Fruit fly (Drosophila melanogaster) whole organism, embryonic: ENCODE measurements around the gene CG31549.

ENCODE experiments used
- Asciz ChIP-seq: fragments of 200-800 bp; sonication (Bioruptor generic); optimal IDR thresholded peaks from 2 replicates; lab custom pipeline; 2017; ENCODE audit warnings: missing biosample characterization, mild to moderate bottlenecking, missing genetic modification characterization, missing genetic modification reagents
- BtbVII ChIP-seq: fragments of 200-800 bp; sonication (Bioruptor generic); optimal IDR thresholded peaks from 3 replicates; lab custom pipeline; 2017; ENCODE audit warnings: missing biosample characterization, mild to moderate bottlenecking, missing genetic modification characterization
- CG10267 ChIP-seq: fragments of 200-800 bp; sonication (Bioruptor generic); optimal IDR thresholded peaks from 2 replicates; lab custom pipeline; 2018; ENCODE audit warnings: missing biosample characterization, mild to moderate bottlenecking, missing genetic modification characterization, moderate library complexity
- CG10959 ChIP-seq: fragments of 200-800 bp; sonication (Bioruptor generic); IDR thresholded peaks from 2 replicates; pipeline ENCODE4 v1.3.6; 2022; ENCODE audit warnings: missing biosample characterization, missing genetic modification characterization
- CG12071 ChIP-seq: fragments of 200-800 bp; sonication (Bioruptor generic); optimal IDR thresholded peaks from 3 replicates; lab custom pipeline; 2018; ENCODE audit warnings: missing biosample characterization, mild to moderate bottlenecking, missing genetic modification characterization
- CG13424 ChIP-seq: fragments of 200-800 bp; sonication (Bioruptor generic); optimal IDR thresholded peaks from 2 replicates; lab custom pipeline; 2019; ENCODE audit warnings: missing biosample characterization, mild to moderate bottlenecking, missing genetic modification characterization, moderate library complexity
- CG14965 ChIP-seq: fragments of 200-800 bp; sonication (Bioruptor generic); optimal IDR thresholded peaks from 2 replicates; lab custom pipeline; 2016; ENCODE audit warnings: missing biosample characterization, missing genetic modification characterization, borderline replicate concordance
- CG17359 ChIP-seq: fragments of 200-800 bp; sonication (Bioruptor generic); optimal IDR thresholded peaks from 3 replicates; lab custom pipeline; 2018; ENCODE audit warnings: missing biosample characterization, mild to moderate bottlenecking, missing genetic modification characterization, moderate library complexity
- CG2202 ChIP-seq: fragments of 200-800 bp; sonication (Bioruptor generic); optimal IDR thresholded peaks from 2 replicates; lab custom pipeline; 2018; ENCODE audit warnings: missing biosample characterization, mild to moderate bottlenecking, missing genetic modification characterization
- CG30403 ChIP-seq: fragments of 200-800 bp; sonication (Bioruptor generic); optimal IDR thresholded peaks from 3 replicates; lab custom pipeline; 2016; ENCODE audit warnings: missing biosample characterization, missing genetic modification characterization
- CG31388 ChIP-seq: fragments of 200-800 bp; sonication (Bioruptor generic); optimal IDR thresholded peaks from 2 replicates; lab custom pipeline; 2016; ENCODE audit warnings: missing biosample characterization, missing genetic modification characterization
- CG34376 ChIP-seq: fragments of 200-800 bp; sonication (Bioruptor generic); optimal IDR thresholded peaks from 2 replicates; lab custom pipeline; 2018; ENCODE audit warnings: missing biosample characterization, mild to moderate bottlenecking, missing genetic modification characterization
- CG3847 ChIP-seq: fragments of 200-800 bp; sonication (Bioruptor generic); IDR thresholded peaks from 2 replicates; pipeline ENCODE4 v1.3.6; 2022; ENCODE audit warnings: missing biosample characterization, missing genetic modification characterization
- CG5180 ChIP-seq: fragments of 200-800 bp; sonication (Bioruptor generic); optimal IDR thresholded peaks from 3 replicates; lab custom pipeline; 2017; ENCODE audit warnings: missing biosample characterization, missing genetic modification characterization, mild to moderate bottlenecking, moderate library complexity, missing genetic modification reagents
- CG6813 ChIP-seq: fragments of 200-800 bp; sonication (Bioruptor generic); optimal IDR thresholded peaks from 2 replicates; lab custom pipeline; 2017; ENCODE audit warnings: missing biosample characterization, missing genetic modification characterization, mild to moderate bottlenecking, moderate library complexity, missing genetic modification reagents
- Dbx ChIP-seq: fragments of 200-800 bp; sonication (Bioruptor generic); IDR thresholded peaks from 3 replicates; pipeline ENCODE4 v1.3.6; 2022; ENCODE audit warnings: missing biosample characterization, missing genetic modification characterization
- Dll ChIP-seq: fragments of 200-800 bp; sonication (Bioruptor generic); IDR thresholded peaks from 4 replicates; pipeline ENCODE4 v1.3.6; 2022; ENCODE audit warnings: missing biosample characterization, missing genetic modification characterization; ENCODE audit not compliant: partially characterized antibody
- E2f1 ChIP-seq: fragments of 200-800 bp; sonication (Bioruptor generic); IDR thresholded peaks from 2 replicates; pipeline ENCODE4 v1.3.6; 2022; ENCODE audit warnings: missing biosample characterization, missing genetic modification characterization
- E2f2 ChIP-seq: fragments of 200-800 bp; sonication (Bioruptor generic); IDR thresholded peaks from 2 replicates; pipeline ENCODE4 v1.3.6; 2022; ENCODE audit warnings: missing biosample characterization, missing genetic modification characterization
- Fer1 ChIP-seq: fragments of 200-800 bp; sonication (Bioruptor generic); optimal IDR thresholded peaks from 2 replicates; lab custom pipeline; 2017; ENCODE audit warnings: missing biosample characterization, mild to moderate bottlenecking, missing genetic modification characterization
- Fer3 ChIP-seq: fragments of 200-800 bp; sonication (Bioruptor generic); optimal IDR thresholded peaks from 2 replicates; lab custom pipeline; 2018; ENCODE audit warnings: missing biosample characterization, mild to moderate bottlenecking, missing genetic modification characterization, moderate library complexity
- Gug ChIP-seq: fragments of 200-800 bp; sonication (Bioruptor generic); IDR thresholded peaks from 4 replicates; pipeline ENCODE4 v1.3.6; 2022; ENCODE audit warnings: missing biosample characterization, missing genetic modification characterization
- H2.0 ChIP-seq: fragments of 200-800 bp; sonication (Bioruptor generic); IDR thresholded peaks from 2 replicates; pipeline ENCODE4 v1.3.6; 2022; ENCODE audit warnings: missing biosample characterization, missing genetic modification characterization
- Hey ChIP-seq: fragments of 200-800 bp; sonication (Bioruptor generic); optimal IDR thresholded peaks from 3 replicates; lab custom pipeline; 2018; ENCODE audit warnings: missing biosample characterization, mild to moderate bottlenecking, missing genetic modification characterization
- Lim3 ChIP-seq: fragments of 200-800 bp; sonication (Bioruptor generic); IDR thresholded peaks from 2 replicates; pipeline ENCODE4 v1.3.6; 2022; ENCODE audit warnings: missing biosample characterization, missing genetic modification characterization
- Mrtf ChIP-seq: fragments of 200-800 bp; sonication (Bioruptor generic); IDR thresholded peaks from 3 replicates; pipeline ENCODE4 v1.3.6; 2022; ENCODE audit warnings: missing biosample characterization, missing genetic modification characterization
- Neu2 ChIP-seq: fragments of 200-800 bp; sonication (Bioruptor generic); optimal IDR thresholded peaks from 3 replicates; lab custom pipeline; 2016; ENCODE audit warnings: missing biosample characterization, missing genetic modification characterization, borderline replicate concordance
- Nf-YC ChIP-seq: fragments of 200-800 bp; optimal IDR thresholded peaks from 3 replicates; lab custom pipeline; 2019; ENCODE audit warnings: missing biosample characterization, mild to moderate bottlenecking, missing genetic modification characterization, moderate library complexity
- PHDP ChIP-seq: fragments of 200-800 bp; sonication (Bioruptor generic); optimal IDR thresholded peaks from 3 replicates; lab custom pipeline; 2018; ENCODE audit warnings: missing biosample characterization, mild to moderate bottlenecking, missing genetic modification characterization, moderate library complexity
- ato ChIP-seq: fragments of 200-800 bp; sonication (Bioruptor generic); IDR thresholded peaks from 2 replicates; pipeline ENCODE4 v1.3.6; 2022; ENCODE audit warnings: missing biosample characterization, missing genetic modification characterization; ENCODE audit not compliant: partially characterized antibody
- bowl ChIP-seq: fragments of 200-800 bp; sonication (Bioruptor generic); IDR thresholded peaks from 2 replicates; pipeline ENCODE4 v1.3.6; 2022; ENCODE audit warnings: missing biosample characterization, missing genetic modification characterization
- corto ChIP-seq: fragments of 200-800 bp; sonication (Bioruptor generic); optimal IDR thresholded peaks from 2 replicates; lab custom pipeline; 2016; ENCODE audit warnings: missing biosample characterization, mild to moderate bottlenecking, missing genetic modification characterization, moderate library complexity
- cwo ChIP-seq: fragments of 200-800 bp; sonication (Bioruptor generic); optimal IDR thresholded peaks from 3 replicates; lab custom pipeline; 2017; ENCODE audit warnings: missing biosample characterization, missing genetic modification characterization, mild to moderate bottlenecking, moderate library complexity, missing genetic modification reagents
- dmrt99B ChIP-seq: fragments of 200-800 bp; sonication (Bioruptor generic); optimal IDR thresholded peaks from 2 replicates; lab custom pipeline; 2018; ENCODE audit warnings: missing biosample characterization, mild to moderate bottlenecking, missing genetic modification characterization, moderate library complexity
- ftz-f1 ChIP-seq: fragments of 200-800 bp; sonication (Bioruptor generic); optimal IDR thresholded peaks from 2 replicates; lab custom pipeline; 2016; ENCODE audit warnings: missing biosample characterization, missing genetic modification characterization
- gcm2 ChIP-seq: fragments of 200-800 bp; sonication (Bioruptor generic); optimal IDR thresholded peaks from 2 replicates; lab custom pipeline; 2016; ENCODE audit warnings: missing biosample characterization, missing genetic modification characterization
- grn ChIP-seq: fragments of 200-800 bp; sonication (Bioruptor generic); optimal IDR thresholded peaks from 3 replicates; lab custom pipeline; 2017; ENCODE audit warnings: missing biosample characterization, missing genetic modification characterization
- hb ChIP-seq: fragments of 200-800 bp; sonication (Bioruptor generic); IDR thresholded peaks from 3 replicates; pipeline ENCODE4 v1.3.6; 2022; ENCODE audit warnings: missing biosample characterization, missing genetic modification characterization; ENCODE audit not compliant: partially characterized antibody
- lab ChIP-seq: fragments of 200-800 bp; sonication (Bioruptor generic); optimal IDR thresholded peaks from 3 replicates; lab custom pipeline; 2017; ENCODE audit warnings: missing biosample characterization, missing genetic modification characterization, mild to moderate bottlenecking, moderate library complexity, missing genetic modification reagents
- lov ChIP-seq, 2 experiments: fragments of 200-800 bp in 1 of 2; fragments of >200 bp in 1 of 2; sonication (Bioruptor generic) in 1 of 2; IDR thresholded peaks in 1 of 2; optimal IDR thresholded peaks in 1 of 2; 2 replicates in 1 of 2; 3 replicates in 1 of 2; pipeline versions ENCODE4 v1.3.6 to Lab custom; 2017 to 2022; ENCODE audit warnings: missing biosample characterization in 1 of 2, missing genetic modification characterization in 1 of 2
- nerfin-1 ChIP-seq: fragments of 200-800 bp; sonication (Bioruptor generic); optimal IDR thresholded peaks from 3 replicates; lab custom pipeline; 2019; ENCODE audit warnings: missing biosample characterization, mild to moderate bottlenecking, missing genetic modification characterization, moderate library complexity
- nerfin-2 ChIP-seq: fragments of 200-800 bp; sonication (Bioruptor generic); IDR thresholded peaks from 2 replicates; pipeline ENCODE4 v1.3.6; 2022; ENCODE audit warnings: missing biosample characterization, missing genetic modification characterization; ENCODE audit not compliant: partially characterized antibody
- sens-2 ChIP-seq: fragments of 200-800 bp; sonication (Bioruptor generic); IDR thresholded peaks from 2 replicates; pipeline ENCODE4 v1.3.6; 2022; ENCODE audit warnings: missing biosample characterization, missing genetic modification characterization
- sim ChIP-seq: fragments of 200-800 bp; sonication (Bioruptor generic); IDR thresholded peaks from 2 replicates; pipeline ENCODE4 v1.3.6; 2022; ENCODE audit warnings: missing biosample characterization, missing genetic modification characterization
- sisA ChIP-seq: fragments of 200-800 bp; sonication (Bioruptor generic); IDR thresholded peaks from 2 replicates; pipeline ENCODE4 v1.3.6; 2022; ENCODE audit warnings: missing biosample characterization, missing genetic modification characterization
- sna ChIP-seq: fragments of 200-800 bp; sonication (Bioruptor generic); IDR thresholded peaks from 2 replicates; pipeline ENCODE4 v1.3.6; 2022; ENCODE audit warnings: missing biosample characterization, missing genetic modification characterization; ENCODE audit not compliant: partially characterized antibody
- tin ChIP-seq: fragments of 200-800 bp; sonication (Bioruptor generic); optimal IDR thresholded peaks from 3 replicates; lab custom pipeline; 2016; ENCODE audit warnings: missing biosample characterization, missing genetic modification characterization
- zfh2 ChIP-seq: fragments of 200-800 bp; sonication (Bioruptor generic); optimal IDR thresholded peaks from 2 replicates; lab custom pipeline; 2016; ENCODE audit warnings: missing biosample characterization, missing genetic modification characterization

Gene CG31549

DNA sequence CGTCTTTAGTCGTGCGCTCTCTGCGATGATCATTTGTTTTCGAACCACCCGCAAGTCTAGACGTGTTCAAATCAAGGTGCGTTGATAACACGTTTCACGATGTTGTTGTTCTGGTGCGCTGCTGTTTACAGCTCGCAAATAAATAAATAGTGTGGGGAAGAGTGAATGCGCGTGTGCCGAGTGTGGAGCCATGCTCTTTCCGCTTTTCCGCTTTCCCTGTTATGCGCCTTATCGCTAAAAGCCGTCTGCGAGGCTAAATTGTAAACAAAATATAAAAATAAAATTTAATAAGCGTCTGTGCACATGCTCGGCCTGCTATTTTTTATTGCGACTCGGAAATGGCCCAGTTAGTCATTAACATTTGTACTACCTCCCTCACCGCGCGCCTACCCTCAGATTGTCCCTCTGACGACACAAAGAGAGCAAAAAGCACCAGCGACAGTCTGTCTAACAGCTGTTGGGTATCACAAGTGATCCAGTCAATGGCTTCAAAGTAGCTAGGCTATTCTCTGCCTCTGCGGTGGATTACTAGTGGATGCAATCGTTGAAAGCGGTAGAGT, 40.7 kb downstream of the CG31549 start (continued):
- no peak for TF ChIP-seq CG30403 (GFP tag; lab: Kevin White, UChicago)
- TF ChIP-seq gcm2 (GFP tag; lab: Kevin White, UChicago) = no peak
- TF ChIP-seq Neu2 = no peak
- TF ChIP-seq Fer3 = peak; percentile 71
- TF ChIP-seq grn = peak; percentile 73
- TF ChIP-seq BtbVII (GFP tag; lab: Kevin White, UChicago) = peak; percentile 92
- no peak for TF ChIP-seq sisA (GFP tag; lab: Robert Waterston, UW)
- peak; percentile 34 for TF ChIP-seq tin (GFP tag; lab: Kevin White, UChicago)
- TF ChIP-seq E2f2 = peak; percentile 54; the same call in 1 of the 2 replicates
- peak; percentile 87 for TF ChIP-seq CG2202 (tag; lab: Kevin White, UChicago)
- TF ChIP-seq Dll (GFP tag; lab: Robert Waterston, UW) = no peak
- peak; percentile 83 for TF ChIP-seq CG5180 (GFP tag; lab: Kevin White, UChicago)
- TF ChIP-seq CG31388 = no peak
- 0 out of 2 replicates have a peak, but pooled peaks have one; percentile 28 for TF ChIP-seq sna (GFP tag; lab: Robert Waterston, UW)
- TF ChIP-seq dmrt99B (tag; lab: Kevin White, UChicago) = no peak
- TF ChIP-seq Asciz (GFP tag; lab: Kevin White, UChicago) = peak; percentile 94
- TF ChIP-seq CG34376 = peak; percentile 94
- TF ChIP-seq CG3847 (GFP tag; lab: Robert Waterston, UW) = 0 out of 2 replicates have a peak, but pooled peaks have one; percentile 17
- TF ChIP-seq Hey (tag; lab: Kevin White, UChicago) = peak; percentile 85
- peak; percentile 52; the same call in 1 of the 3 replicates for TF ChIP-seq Dbx
- no peak for TF ChIP-seq Mrtf (GFP tag; lab: Robert Waterston, UW)
- 0 out of 2 replicates have a peak, but pooled peaks have one; percentile 10 for TF ChIP-seq E2f1
- TF ChIP-seq CG17359 (tag; lab: Kevin White, UChicago) = peak; percentile 82
- TF ChIP-seq Fer1 (GFP tag; lab: Kevin White, UChicago) = peak; percentile 93
- peak; percentile 44 for TF ChIP-seq CG10267 (tag; lab: Kevin White, UChicago)
- peak; percentile 80 for TF ChIP-seq nerfin-1
- peak; percentile 51 for TF ChIP-seq sens-2
- no peak for TF ChIP-seq hb
- no peak for TF ChIP-seq ato (GFP tag; lab: Robert Waterston, UW)
- no peak for TF ChIP-seq nerfin-2 (GFP tag; lab: Robert Waterston, UW)
- peak; percentile 36; the same call in 1 of the 2 replicates for TF ChIP-seq bowl
- no peak for TF ChIP-seq H2.0 (GFP tag; lab: Robert Waterston, UW)
- TF ChIP-seq CG13424 (tag; lab: Kevin White, UChicago) = peak; percentile 70
- TF ChIP-seq ftz-f1 (GFP tag; lab: Kevin White, UChicago) = peak; percentile 71
- TF ChIP-seq lov (optimal IDR thresholded peaks at IDR 0.05; lab: Kevin White, UChicago) = no peak
- TF ChIP-seq lov (GFP tag; IDR thresholded peaks at IDR 0.05; lab: Robert Waterston, UW) = peak; percentile 77; the same call in 2 of the 3 replicates
- TF ChIP-seq Lim3 = no peak
- TF ChIP-seq zfh2 (GFP tag; lab: Kevin White, UChicago) = no peak
- TF ChIP-seq Nf-YC (tag; lab: Kevin White, UChicago) = no peak
- peak; percentile 97 for TF ChIP-seq CG6813 (GFP tag; lab: Kevin White, UChicago)
- peak; percentile 83 for TF ChIP-seq PHDP
- no peak for TF ChIP-seq CG10959 (GFP tag; lab: Robert Waterston, UW)
- peak; percentile 31 for TF ChIP-seq corto
- TF ChIP-seq cwo = peak; percentile 95
- TF ChIP-seq CG14965 (GFP tag; lab: Kevin White, UChicago) = peak; percentile 14
- peak; percentile 94 for TF ChIP-seq lab (GFP tag; lab: Kevin White, UChicago)
- no peak for TF ChIP-seq Gug (GFP tag; lab: Robert Waterston, UW)
- no peak for TF ChIP-seq sim (GFP tag; lab: Robert Waterston, UW)
- TF ChIP-seq CG12071 (GFP tag; lab: Kevin White, UChicago) = peak; percentile 94
